Worm (Caenorhabditis elegans): ENCODE measurements around the gene nas-3.

- no peak for TF ChIP-seq C06A6.2 (GFP tag; conservative IDR thresholded peaks at IDR 0.05)
- no peak for TF ChIP-seq madf-10 (tag; optimal IDR thresholded peaks at IDR 0.05)
- TF ChIP-seq ceh-91 (GFP tag; IDR thresholded peaks at IDR 0.05) = no peak
- TF ChIP-seq ztf-25 (GFP tag; IDR thresholded peaks at IDR 0.05) = no peak
- no peak for TF ChIP-seq F10E7.11 (tag; optimal IDR thresholded peaks at IDR 0.05)
- TF ChIP-seq ceh-58 (GFP tag; IDR thresholded peaks at IDR 0.05) = no peak
- no peak for TF ChIP-seq cebp-1 (GFP tag; IDR thresholded peaks at IDR 0.05)
- TF ChIP-seq cebp-1 (tag; optimal IDR thresholded peaks at IDR 0.05) = no peak
- no peak for TF ChIP-seq rpc-1 (optimal IDR thresholded peaks at IDR 0.05)
- TF ChIP-seq rpc-1 (tag; optimal IDR thresholded peaks at IDR 0.05) = no peak
- no peak for TF ChIP-seq hrde-1 (tag; optimal IDR thresholded peaks at IDR 0.05; ENCODE audit: borderline replicate concordance)
Measured at ce11 chrV:9500826-9501451, 23.0 kb downstream of the nas-3 start, which contains the start of gene swt-5.

Data from whole organism, young adult.